Fruit fly (Drosophila melanogaster) Kc167 (cell line): Measurements from ENCODE around the gene CG15546.

ENCODE experiments used
- Myc ChIP-seq: fragments of >200 bp; optimal IDR thresholded peaks from 2 replicates; lab custom pipeline; 2017; ENCODE audit warnings: missing external identifiers
- Sin3A ChIP-seq: fragments of >200 bp; optimal IDR thresholded peaks from 2 replicates; lab custom pipeline; 2018; ENCODE audit warnings: missing external identifiers
- h ChIP-seq: fragments of >200 bp; optimal IDR thresholded peaks from 3 replicates; lab custom pipeline; 2018; ENCODE audit warnings: missing external identifiers
- insv ChIP-seq: fragments of >200 bp; optimal IDR thresholded peaks from 3 replicates; lab custom pipeline; 2018; ENCODE audit warnings: missing external identifiers
- psq ChIP-seq: fragments of >200 bp; optimal IDR thresholded peaks from 2 replicates; lab custom pipeline; 2017; ENCODE audit warnings: missing external identifiers
- ttk ChIP-seq: sonication (Bioruptor generic); optimal IDR thresholded peaks from 2 replicates; lab custom pipeline; 2017; ENCODE audit warnings: missing external identifiers

Gene CG15546

dm6 chr3R:30851843-30852365 is 24.1 kb downstream of the CG15546 start, which contains the start of gene tll:
tll (plus strand) TSS chr3R:30852315.
- TF ChIP-seq ttk (no peak), psq (lab: Kevin White, UChicago) (no peak), Myc (lab: Kevin White, UChicago) (no peak), Sin3A (no peak), insv (lab: Kevin White, UChicago) (no peak), h (lab: Kevin White, UChicago) (no peak)

- no peak for TF ChIP-seq Myc (lab: Kevin White, UChicago)
- no peak for TF ChIP-seq insv (lab: Kevin White, UChicago)
- TF ChIP-seq psq (lab: Kevin White, UChicago), result no peak
- TF ChIP-seq ttk, result no peak
- TF ChIP-seq Sin3A, result no peak
- TF ChIP-seq h (lab: Kevin White, UChicago), result no peak
Observed at dm6 chr3R:30850460-30850859, 25.5 kb downstream of the CG15546 start.

dm6 chr3R:30849473-30850145 is 26.4 kb downstream of the CG15546 start:
- TF ChIP-seq insv (lab: Kevin White, UChicago) (no peak), Myc (lab: Kevin White, UChicago) (no peak), h (lab: Kevin White, UChicago) (no peak), Sin3A (no peak), ttk (no peak)

DNA sequence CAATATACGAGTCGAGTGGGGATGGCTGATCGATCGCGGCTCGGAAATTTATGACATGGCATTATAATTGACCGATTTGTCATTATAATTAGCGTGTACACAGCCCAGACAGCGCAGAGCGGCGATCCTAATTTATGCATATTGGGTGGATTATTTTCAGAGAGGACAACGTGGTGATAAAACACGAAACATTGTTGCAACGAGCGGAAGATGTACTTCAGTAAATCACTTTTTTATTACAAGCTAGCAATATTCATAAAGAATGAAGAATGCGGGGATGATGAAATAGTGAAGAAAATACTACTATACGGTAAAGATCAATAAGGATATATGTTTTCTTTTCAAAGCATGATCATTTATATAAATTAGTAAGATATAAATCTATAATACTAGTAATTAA is 31.6 kb downstream of the CG15546 start:
- no peak for TF ChIP-seq insv (lab: Kevin White, UChicago)

DNA sequence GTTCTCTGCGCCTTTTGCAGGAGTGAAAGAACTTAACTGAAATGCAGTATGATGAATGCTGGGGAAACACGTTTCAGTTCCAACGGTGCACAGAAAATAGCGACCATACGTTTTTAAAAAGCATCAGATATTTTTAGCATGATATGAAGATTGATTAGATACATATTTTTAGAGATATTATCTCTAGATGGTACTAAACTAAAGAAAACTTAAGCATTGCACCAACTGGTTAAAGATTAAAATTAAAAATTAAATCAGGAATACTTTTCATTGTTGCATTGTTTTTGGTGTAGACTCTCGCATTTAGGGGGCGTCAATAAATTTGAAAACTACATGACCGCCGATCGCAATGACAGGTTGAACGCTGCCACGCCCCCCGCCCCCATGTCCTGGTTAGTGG is 32.3 kb downstream of the CG15546 start:
- TF ChIP-seq h (lab: Kevin White, UChicago) (no peak), insv (lab: Kevin White, UChicago) (no peak), psq (lab: Kevin White, UChicago) (no peak), Sin3A (no peak), Myc (lab: Kevin White, UChicago) (no peak), ttk (no peak)

DNA sequence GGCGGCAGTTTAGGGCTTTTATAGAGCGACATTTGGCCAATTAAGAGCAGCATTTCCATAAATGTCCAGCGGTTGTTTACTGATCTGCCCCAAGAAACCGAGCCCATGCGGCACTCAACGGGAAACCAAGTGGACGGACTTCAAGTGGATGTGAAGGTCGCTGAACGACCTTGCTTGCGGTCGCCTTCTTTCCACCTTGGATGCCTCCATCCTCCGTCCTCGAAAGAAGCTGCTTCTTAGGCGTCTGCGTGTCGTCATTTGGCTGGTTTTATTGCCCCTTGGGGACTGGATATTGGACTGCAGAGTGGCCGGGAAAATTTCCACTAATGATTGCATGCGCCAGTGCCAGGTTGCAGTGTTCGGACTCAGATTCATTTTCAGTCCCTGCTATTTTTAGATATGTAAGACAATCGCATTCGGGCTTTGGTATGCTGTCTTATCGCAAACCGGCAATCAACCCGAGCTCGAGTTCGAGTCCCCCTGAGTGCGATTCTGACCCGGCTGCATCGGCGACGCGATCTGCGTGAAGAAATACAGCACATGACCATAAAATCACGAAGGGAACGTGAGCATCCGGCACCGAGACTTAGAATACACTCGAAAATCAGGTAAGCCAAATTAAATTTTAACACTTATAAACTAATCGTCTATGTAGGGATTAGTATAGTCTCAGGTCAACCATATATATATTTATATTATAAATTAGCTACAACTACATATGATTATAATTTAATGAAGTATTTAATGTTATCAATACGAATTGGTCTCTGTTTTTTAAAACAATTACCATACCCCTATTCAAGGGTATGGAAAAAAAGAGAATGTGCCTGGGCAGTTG is 33.1 kb downstream of the CG15546 start:
- TF ChIP-seq psq (lab: Kevin White, UChicago), result no peak
- TF ChIP-seq Sin3A, result no peak
- TF ChIP-seq Myc (lab: Kevin White, UChicago), result no peak
- TF ChIP-seq ttk, result no peak
- TF ChIP-seq insv (lab: Kevin White, UChicago), result no peak
- no peak for TF ChIP-seq h (lab: Kevin White, UChicago)

DNA sequence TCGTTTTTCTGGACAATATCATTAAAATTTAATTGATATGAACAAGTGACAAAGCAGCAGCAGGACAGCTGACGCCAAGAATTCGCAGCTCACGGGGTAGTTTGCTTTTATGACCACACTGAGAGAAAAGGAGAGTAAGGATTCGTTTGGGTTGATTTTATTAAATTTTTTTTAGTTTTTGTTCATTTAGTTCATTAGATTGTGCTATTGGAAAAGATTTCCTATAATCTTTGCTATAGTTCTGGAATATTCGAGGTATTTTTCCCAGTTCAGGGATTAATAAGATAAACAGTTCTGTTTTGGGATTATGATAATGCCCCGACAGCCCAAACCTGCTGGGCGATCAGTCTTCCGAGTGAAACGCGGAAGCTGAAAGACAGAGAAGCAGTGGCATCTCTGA is 33.8 kb downstream of the CG15546 start:
- TF ChIP-seq psq (lab: Kevin White, UChicago) (no peak), ttk (no peak), Sin3A (no peak), Myc (lab: Kevin White, UChicago) (no peak)

DNA sequence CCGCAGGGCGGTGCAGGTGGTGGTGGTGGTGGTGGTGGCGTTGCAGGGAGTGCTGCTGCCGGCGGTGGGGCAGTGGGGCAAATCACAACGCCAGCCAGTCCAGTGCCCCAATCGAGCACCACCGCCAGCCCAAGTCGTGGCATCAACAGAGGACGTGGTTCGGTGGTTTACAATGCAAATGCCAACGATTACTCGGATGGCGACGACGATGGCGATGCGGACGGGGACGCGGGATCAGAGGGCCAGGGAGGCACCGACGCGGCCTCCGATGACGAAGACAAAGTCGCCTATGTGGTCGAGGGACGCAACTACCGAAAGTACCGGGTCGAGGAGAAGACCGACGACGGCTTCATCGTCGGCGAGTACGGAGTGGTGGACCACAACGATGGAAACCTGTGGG is 35.2 kb downstream of the CG15546 start:
- TF ChIP-seq psq (lab: Kevin White, UChicago), result no peak
- TF ChIP-seq h (lab: Kevin White, UChicago), result no peak
- no peak for TF ChIP-seq ttk
- no peak for TF ChIP-seq Sin3A
- TF ChIP-seq insv (lab: Kevin White, UChicago), result no peak
- TF ChIP-seq Myc (lab: Kevin White, UChicago), result no peak

DNA sequence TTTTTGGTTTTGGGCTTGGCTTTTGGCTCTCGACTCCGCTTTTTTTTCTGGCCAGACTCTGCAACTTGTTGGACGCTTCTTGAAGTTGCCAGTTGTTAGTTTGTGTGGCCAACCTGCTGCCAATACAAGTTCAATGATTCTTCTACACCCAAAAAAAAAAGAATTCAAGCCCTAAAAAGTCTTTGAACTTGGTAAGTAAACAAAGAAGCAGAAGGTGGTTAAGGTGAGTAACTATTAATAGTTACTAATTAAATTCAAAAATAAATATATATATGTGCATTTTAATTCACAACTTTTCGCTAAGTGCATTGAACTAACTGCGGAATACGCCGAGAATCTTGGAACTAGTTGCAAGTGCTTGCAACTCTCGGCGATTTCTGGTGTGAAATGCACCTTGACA is 42.9 kb downstream of the CG15546 start:
- TF ChIP-seq Sin3A (no peak), h (lab: Kevin White, UChicago) (no peak), insv (lab: Kevin White, UChicago) (no peak), Myc (lab: Kevin White, UChicago) (no peak)

dm6 chr3R:30832130-30832529 is 43.9 kb downstream of the CG15546 start:
- TF ChIP-seq h (lab: Kevin White, UChicago) (no peak), Sin3A (no peak), psq (lab: Kevin White, UChicago) (no peak), ttk (no peak), Myc (lab: Kevin White, UChicago) (no peak), insv (lab: Kevin White, UChicago) (no peak)

DNA sequence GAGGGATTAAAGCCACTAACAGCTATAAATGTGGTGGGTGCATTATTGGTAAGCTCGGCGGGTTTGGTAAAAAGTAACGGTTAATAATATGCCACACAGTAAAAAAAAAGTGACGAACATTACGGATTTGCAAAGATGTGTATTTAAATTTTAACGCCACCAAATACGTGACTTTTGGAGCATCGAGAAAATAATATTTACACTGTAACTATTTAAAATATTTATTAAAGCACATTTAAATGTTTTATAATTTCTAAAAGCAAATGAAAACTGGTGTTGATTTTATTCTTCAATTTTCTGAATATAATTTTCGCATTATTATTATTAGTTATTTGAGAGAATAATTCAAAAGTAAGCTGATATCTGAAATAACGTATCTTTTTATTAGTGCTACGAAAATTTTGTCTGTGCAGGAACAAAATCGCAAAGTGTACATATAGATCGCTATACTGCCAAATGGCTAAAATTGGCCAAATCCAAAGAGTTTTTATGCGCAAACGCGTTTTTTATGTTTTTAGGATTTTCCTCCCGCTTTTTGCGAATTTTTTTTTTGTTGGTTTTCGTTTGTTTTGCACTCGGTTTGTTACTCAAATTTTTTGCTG is 47.5 kb downstream of the CG15546 start:
- TF ChIP-seq ttk, result no peak
- no peak for TF ChIP-seq h (lab: Kevin White, UChicago)
- TF ChIP-seq Myc (lab: Kevin White, UChicago), result no peak
- TF ChIP-seq psq (lab: Kevin White, UChicago), result no peak
- TF ChIP-seq Sin3A, result no peak
- no peak for TF ChIP-seq insv (lab: Kevin White, UChicago)

DNA sequence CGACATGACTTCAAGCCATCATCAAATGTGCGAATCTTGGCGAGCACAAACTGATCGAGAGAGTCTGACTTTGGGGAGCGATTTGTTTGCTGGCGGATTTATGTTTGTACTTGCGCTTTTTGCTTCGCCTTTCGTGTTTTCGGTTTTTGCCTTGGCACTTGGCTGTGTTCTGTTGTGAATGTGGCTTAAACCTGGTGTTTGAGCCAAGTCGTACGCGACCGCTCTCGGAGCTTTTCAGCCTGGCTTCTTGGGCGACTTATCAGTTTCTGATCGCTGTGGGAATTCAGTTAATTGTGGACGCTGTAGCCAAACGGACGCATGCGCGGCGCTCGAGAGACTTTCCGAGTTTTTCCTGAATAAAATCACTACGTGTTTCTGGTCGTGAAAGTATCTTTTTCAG is 48.4 kb downstream of the CG15546 start, which contains the start of gene CG15544:
CG15544 (plus strand) TSS at position 276 of the 400 bp plus-strand sequence.
- TF ChIP-seq Myc (lab: Kevin White, UChicago), result no peak
